Worm (Caenorhabditis elegans) whole organism, L3 larva: Measurements from ENCODE around the gene glb-31.
A peak's percentile ranks its signal among the peaks of the same experiment; 100 is the strongest.

Source experiments
- R02D3.7 ChIP-seq: fragments of 150-350 bp; optimal IDR thresholded peaks from 2 replicates; lab custom pipeline; 2014; ENCODE audit warnings: missing biosample characterization, missing genetic modification characterization
- ZK546.5 ChIP-seq: sonication (generic microtip); optimal IDR thresholded peaks from 2 replicates; lab custom pipeline; 2017; ENCODE audit warnings: missing biosample characterization, missing genetic modification characterization
- aly-2 ChIP-seq: fragments of 150-350 bp; optimal IDR thresholded peaks from 2 replicates; lab custom pipeline; 2014; ENCODE audit warnings: missing biosample characterization, missing genetic modification characterization
- ama-1 ChIP-seq: fragments of 150-350 bp; optimal IDR thresholded peaks from 2 replicates; lab custom pipeline; 2018
- ceh-16 ChIP-seq: sonication (generic microtip); optimal IDR thresholded peaks from 2 replicates; lab custom pipeline; 2017; ENCODE audit warnings: missing biosample characterization, missing genetic modification characterization
- ceh-28 ChIP-seq: fragments of 150-350 bp; optimal IDR thresholded peaks from 2 replicates; lab custom pipeline; 2014; ENCODE audit warnings: missing biosample characterization, missing genetic modification reagents, missing genetic modification characterization
- ceh-82 ChIP-seq: fragments of 150-350 bp; optimal IDR thresholded peaks from 2 replicates; lab custom pipeline; 2014; ENCODE audit warnings: missing biosample characterization, missing genetic modification characterization
- ceh-9 ChIP-seq: sonication (generic microtip); optimal IDR thresholded peaks from 2 replicates; lab custom pipeline; 2018; ENCODE audit warnings: missing biosample characterization, missing genetic modification characterization
- daf-12 ChIP-seq: fragments of 150-350 bp; optimal IDR thresholded peaks from 2 replicates; lab custom pipeline; 2014; ENCODE audit warnings: missing biosample characterization, missing genetic modification reagents, missing genetic modification characterization
- egl-5 ChIP-seq: fragments of 150-350 bp; optimal IDR thresholded peaks from 2 replicates; lab custom pipeline; 2017; ENCODE audit warnings: missing biosample characterization, missing genetic modification reagents, missing genetic modification characterization, inconsistent platforms
- elt-1 ChIP-seq: fragments of 150-350 bp; optimal IDR thresholded peaks from 2 replicates; lab custom pipeline; 2014; ENCODE audit warnings: missing biosample characterization, missing genetic modification characterization
- elt-2 ChIP-seq: sonication (generic microtip); optimal IDR thresholded peaks from 2 replicates; lab custom pipeline; 2016; ENCODE audit warnings: missing genetic modification reagents, mild to moderate bottlenecking, missing genetic modification characterization, missing compliant biosample characterization
- elt-3 ChIP-seq, 3 experiments: fragments of 150-350 bp in 1 of 3; sonication (generic microtip) in 2 of 3; optimal IDR thresholded peaks; 2 replicates in 2 of 3; 4 replicates in 1 of 3; lab custom pipeline; 2014 to 2017; ENCODE audit warnings: missing biosample characterization in 3 of 3, missing genetic modification characterization in 3 of 3
- eor-1 ChIP-seq, 2 experiments: fragments of 150-350 bp; optimal IDR thresholded peaks; 2 replicates each; lab custom pipeline; 2014 to 2018; ENCODE audit warnings: missing biosample characterization in 2 of 2, missing genetic modification characterization in 2 of 2
- fkh-10 ChIP-seq: sonication (generic microtip); optimal IDR thresholded peaks from 2 replicates; lab custom pipeline; 2017; ENCODE audit warnings: missing biosample characterization, missing genetic modification reagents, missing genetic modification characterization
- fkh-2 ChIP-seq: fragments of 150-350 bp; optimal IDR thresholded peaks from 2 replicates; lab custom pipeline; 2014; ENCODE audit warnings: missing biosample characterization, missing genetic modification reagents, missing genetic modification characterization
- hmg-11 ChIP-seq: sonication (generic microtip); optimal IDR thresholded peaks from 2 replicates; lab custom pipeline; 2016; ENCODE audit warnings: missing genetic modification characterization, missing compliant biosample characterization
- jun-1 ChIP-seq: fragments of 150-350 bp; optimal IDR thresholded peaks from 2 replicates; lab custom pipeline; 2014; ENCODE audit warnings: missing biosample characterization, missing genetic modification reagents, missing genetic modification characterization
- lin-15B ChIP-seq: fragments of 150-350 bp; optimal IDR thresholded peaks from 2 replicates; lab custom pipeline; 2014; ENCODE audit warnings: missing biosample characterization, missing genetic modification characterization
- lin-39 ChIP-seq: fragments of 150-350 bp; optimal IDR thresholded peaks from 2 replicates; lab custom pipeline; 2018; ENCODE audit warnings: missing biosample characterization, missing genetic modification reagents, missing genetic modification characterization
- lsy-12 ChIP-seq: sonication (generic microtip); optimal IDR thresholded peaks from 2 replicates; lab custom pipeline; 2016; ENCODE audit warnings: mild to moderate bottlenecking, missing genetic modification characterization, missing compliant biosample characterization
- nfya-1 ChIP-seq: sonication (generic microtip); optimal IDR thresholded peaks from 2 replicates; lab custom pipeline; 2017; ENCODE audit warnings: missing genetic modification characterization, mild to moderate bottlenecking, missing compliant biosample characterization, antibody characterized with exemption, moderate library complexity; ENCODE audit not compliant: insufficient read depth
- nhr-12 ChIP-seq: fragments of 150-350 bp; optimal IDR thresholded peaks from 2 replicates; lab custom pipeline; 2014; ENCODE audit warnings: missing biosample characterization, missing genetic modification characterization
- nhr-23 ChIP-seq: fragments of 150-350 bp; optimal IDR thresholded peaks from 2 replicates; lab custom pipeline; 2014; ENCODE audit warnings: missing biosample characterization, missing genetic modification reagents, missing genetic modification characterization
- nhr-237 ChIP-seq: fragments of 150-350 bp; optimal IDR thresholded peaks from 2 replicates; lab custom pipeline; 2014; ENCODE audit warnings: missing biosample characterization, missing genetic modification characterization
- nhr-25 ChIP-seq: sonication (generic microtip); optimal IDR thresholded peaks from 2 replicates; lab custom pipeline; 2017; ENCODE audit warnings: missing biosample characterization, missing genetic modification characterization
- nhr-43 ChIP-seq: sonication (generic microtip); optimal IDR thresholded peaks from 2 replicates; lab custom pipeline; 2016; ENCODE audit warnings: mild to moderate bottlenecking, missing genetic modification characterization, missing compliant biosample characterization; ENCODE audit not compliant: poor library complexity, severe bottlenecking
- nhr-67 ChIP-seq: fragments of 150-350 bp; optimal IDR thresholded peaks from 2 replicates; lab custom pipeline; 2014; ENCODE audit warnings: missing biosample characterization, missing genetic modification characterization
- nhr-76 ChIP-seq: fragments of 150-350 bp; sonication (generic microtip); optimal IDR thresholded peaks from 5 replicates; lab custom pipeline; 2014; ENCODE audit warnings: missing biosample characterization, missing genetic modification characterization
- nhr-77 ChIP-seq: fragments of 150-350 bp; optimal IDR thresholded peaks from 2 replicates; lab custom pipeline; 2014; ENCODE audit warnings: missing biosample characterization, missing genetic modification characterization
- pqm-1 ChIP-seq: fragments of 150-350 bp; optimal IDR thresholded peaks from 2 replicates; lab custom pipeline; 2017; ENCODE audit warnings: missing biosample characterization, missing genetic modification characterization, inconsistent platforms
- sea-2 ChIP-seq: fragments of 150-350 bp; sonication (generic microtip); optimal IDR thresholded peaks from 4 replicates; lab custom pipeline; 2014; ENCODE audit warnings: missing biosample characterization, missing genetic modification reagents, missing genetic modification characterization
- skn-1 ChIP-seq: fragments of 150-350 bp; optimal IDR thresholded peaks from 2 replicates; lab custom pipeline; 2014; ENCODE audit warnings: missing biosample characterization, missing genetic modification characterization
- snpc-4 ChIP-seq: fragments of 150-350 bp; optimal IDR thresholded peaks from 2 replicates; lab custom pipeline; 2014; ENCODE audit warnings: missing biosample characterization, missing genetic modification characterization
- tbx-2 ChIP-seq: sonication (generic microtip); optimal IDR thresholded peaks from 2 replicates; lab custom pipeline; 2016; ENCODE audit warnings: mild to moderate bottlenecking, missing genetic modification characterization, missing compliant biosample characterization
- unc-62 ChIP-seq: fragments of 150-350 bp; sonication (generic microtip); optimal IDR thresholded peaks from 4 replicates; lab custom pipeline; 2014; ENCODE audit warnings: missing biosample characterization, missing genetic modification reagents, missing genetic modification characterization
- zag-1 ChIP-seq: fragments of 150-350 bp; optimal IDR thresholded peaks from 2 replicates; lab custom pipeline; 2014; ENCODE audit warnings: missing biosample characterization, missing genetic modification characterization
- ztf-4 ChIP-seq: fragments of 150-350 bp; optimal IDR thresholded peaks from 2 replicates; lab custom pipeline; 2014; ENCODE audit warnings: missing biosample characterization, missing genetic modification characterization

The glb-31 gene

ce11 chrII:1323190-1323651 is 21.8 kb upstream of the glb-31 start:
- TF ChIP-seq pqm-1 (tag; lab: Kevin White, UChicago): no peak
- TF ChIP-seq jun-1 (tag; lab: Kevin White, UChicago): no peak
- no peak for TF ChIP-seq R02D3.7 (tag; lab: Kevin White, UChicago)
- TF ChIP-seq lin-15B (tag; lab: Kevin White, UChicago): peak; percentile 58
- no peak for TF ChIP-seq nhr-237 (tag; lab: Kevin White, UChicago)
- TF ChIP-seq ztf-4 (tag; lab: Kevin White, UChicago): no peak
- TF ChIP-seq tbx-2 (tag; lab: Kevin White, UChicago): no peak
- TF ChIP-seq nhr-23 (tag; lab: Kevin White, UChicago): no peak
- TF ChIP-seq elt-2 (tag; lab: Kevin White, UChicago): no peak
- TF ChIP-seq ZK546.5: peak; percentile 29
- peak; percentile 48 for TF ChIP-seq nfya-1 (tag; lab: Kevin White, UChicago)
- no peak for TF ChIP-seq ama-1 (lab: Kevin White, UChicago)
- peak; percentile 10 for TF ChIP-seq ceh-28
- no peak for TF ChIP-seq daf-12 (tag; lab: Kevin White, UChicago)
- TF ChIP-seq nhr-77 (tag; lab: Kevin White, UChicago): no peak
- no peak for TF ChIP-seq elt-3 (tag; optimal IDR thresholded peaks at IDR 0.05; lab: Kevin White, UChicago)
- no peak for TF ChIP-seq elt-1
- no peak for TF ChIP-seq eor-1 (tag; optimal IDR thresholded peaks at IDR 0.05; lab: Kevin White, UChicago)
- TF ChIP-seq nhr-67 (tag; lab: Kevin White, UChicago): no peak
- TF ChIP-seq sea-2 (GFP tag; lab: Kevin White, UChicago): no peak
- no peak for TF ChIP-seq nhr-43 (tag; lab: Kevin White, UChicago)
- peak; percentile 71 for TF ChIP-seq lsy-12 (tag; lab: Kevin White, UChicago)
- TF ChIP-seq unc-62 (GFP tag; lab: Kevin White, UChicago): no peak
- TF ChIP-seq ceh-16 (tag; lab: Kevin White, UChicago): no peak
- no peak for TF ChIP-seq aly-2
- peak; percentile 6 for TF ChIP-seq fkh-10 (GFP tag; lab: Kevin White, UChicago)
- peak; percentile 40 for TF ChIP-seq hmg-11 (tag; lab: Kevin White, UChicago)
- no peak for TF ChIP-seq nhr-25 (tag; lab: Kevin White, UChicago)
- no peak for TF ChIP-seq nhr-12 (tag; lab: Kevin White, UChicago)
- TF ChIP-seq nhr-76 (tag; lab: Kevin White, UChicago): no peak
- no peak for TF ChIP-seq ceh-82 (tag; lab: Kevin White, UChicago)
- peak; percentile 52 for TF ChIP-seq lin-39

ce11 chrII:1322283-1323173 is 21.1 kb upstream of the glb-31 start:
- TF ChIP-seq skn-1 (tag; lab: Kevin White, UChicago): no peak
- TF ChIP-seq zag-1: no peak
- no peak for TF ChIP-seq elt-3 (tag; optimal IDR thresholded peaks at IDR 0.05; lab: Kevin White, UChicago)
- no peak for TF ChIP-seq lsy-12 (tag; lab: Kevin White, UChicago)
- TF ChIP-seq daf-12 (tag; lab: Kevin White, UChicago): no peak
- TF ChIP-seq fkh-2 (tag; lab: Kevin White, UChicago): no peak
- no peak for TF ChIP-seq R02D3.7 (tag; lab: Kevin White, UChicago)
- TF ChIP-seq snpc-4 (tag; lab: Kevin White, UChicago): no peak
- no peak for TF ChIP-seq ceh-82 (tag; lab: Kevin White, UChicago)
- TF ChIP-seq lin-39: no peak
- TF ChIP-seq egl-5 (tag; lab: Kevin White, UChicago): no peak
- TF ChIP-seq ceh-16 (tag; lab: Kevin White, UChicago): no peak
- no peak for TF ChIP-seq ceh-28
- TF ChIP-seq eor-1 (tag; optimal IDR thresholded peaks at IDR 0.05; lab: Kevin White, UChicago): no peak
- no peak for TF ChIP-seq nfya-1 (tag; lab: Kevin White, UChicago)
- TF ChIP-seq lin-15B (tag; lab: Kevin White, UChicago): no peak
- TF ChIP-seq ceh-9 (tag; lab: Kevin White, UChicago): no peak
- no peak for TF ChIP-seq ama-1 (lab: Kevin White, UChicago)
- no peak for TF ChIP-seq nhr-237 (tag; lab: Kevin White, UChicago)
- TF ChIP-seq nhr-43 (tag; lab: Kevin White, UChicago): no peak
- TF ChIP-seq, all 47 proteins: peak for 0
